Fruit fly (Drosophila melanogaster) whole organism, embryonic: ENCODE results near the gene CG33191.
A peak's percentile ranks its signal among the peaks of the same experiment; 100 is the strongest.

Experiments used
- Bgb ChIP-seq: fragments of 200-800 bp; sonication (Bioruptor generic); IDR thresholded peaks from 2 replicates; pipeline ENCODE4 v1.3.6; 2022; ENCODE audit warnings: missing biosample characterization, missing genetic modification characterization; ENCODE audit not compliant: partially characterized antibody
- Bteb2 ChIP-seq: fragments of 200-800 bp; sonication (Bioruptor generic); optimal IDR thresholded peaks from 2 replicates; lab custom pipeline; 2016; ENCODE audit warnings: missing biosample characterization, missing genetic modification characterization
- CG10959 ChIP-seq: fragments of 200-800 bp; sonication (Bioruptor generic); IDR thresholded peaks from 2 replicates; pipeline ENCODE4 v1.3.6; 2022; ENCODE audit warnings: missing biosample characterization, missing genetic modification characterization
- CG11398 ChIP-seq: fragments of 200-800 bp; sonication (Bioruptor generic); optimal IDR thresholded peaks from 2 replicates; lab custom pipeline; 2016; ENCODE audit warnings: missing biosample characterization, missing genetic modification characterization
- CG11560 ChIP-seq: fragments of 200-800 bp; sonication (Bioruptor generic); IDR thresholded peaks from 3 replicates; pipeline ENCODE4 v1.3.6; 2022; ENCODE audit warnings: missing biosample characterization, missing genetic modification characterization
- CG12299 ChIP-seq: fragments of 200-800 bp; sonication (Bioruptor generic); optimal IDR thresholded peaks from 2 replicates; lab custom pipeline; 2018; ENCODE audit warnings: missing biosample characterization, mild to moderate bottlenecking, missing genetic modification characterization
- CG13287 ChIP-seq: fragments of 200-800 bp; sonication (Bioruptor generic); IDR thresholded peaks from 2 replicates; pipeline ENCODE4 v1.3.6; 2022; ENCODE audit warnings: missing biosample characterization, missing genetic modification characterization; ENCODE audit not compliant: partially characterized antibody
- CG1647 ChIP-seq: fragments of 200-800 bp; sonication (Bioruptor generic); optimal IDR thresholded peaks from 3 replicates; lab custom pipeline; 2016; ENCODE audit warnings: missing biosample characterization, missing genetic modification characterization
- CG17612 ChIP-seq: fragments of 200-800 bp; sonication (Bioruptor generic); IDR thresholded peaks from 2 replicates; pipeline ENCODE4 v1.3.6; 2022; ENCODE audit warnings: missing biosample characterization, missing genetic modification characterization
- CG2120 ChIP-seq: fragments of 200-800 bp; sonication (Bioruptor generic); optimal IDR thresholded peaks from 3 replicates; lab custom pipeline; 2016; ENCODE audit warnings: missing biosample characterization, missing genetic modification characterization
- CG2202 ChIP-seq: fragments of 200-800 bp; sonication (Bioruptor generic); optimal IDR thresholded peaks from 2 replicates; lab custom pipeline; 2018; ENCODE audit warnings: missing biosample characterization, mild to moderate bottlenecking, missing genetic modification characterization
- CG30020 ChIP-seq: fragments of 200-800 bp; optimal IDR thresholded peaks from 2 replicates; lab custom pipeline; 2019; ENCODE audit warnings: missing biosample characterization, mild to moderate bottlenecking, missing genetic modification characterization, moderate library complexity
- CG30403 ChIP-seq: fragments of 200-800 bp; sonication (Bioruptor generic); optimal IDR thresholded peaks from 3 replicates; lab custom pipeline; 2016; ENCODE audit warnings: missing biosample characterization, missing genetic modification characterization
- CG3065 ChIP-seq: fragments of 200-800 bp; sonication (Bioruptor generic); optimal IDR thresholded peaks from 2 replicates; lab custom pipeline; 2016; ENCODE audit warnings: missing biosample characterization, missing genetic modification characterization
- CG32532 ChIP-seq: fragments of 200-800 bp; sonication (Bioruptor generic); IDR thresholded peaks from 2 replicates; pipeline ENCODE4 v1.3.6; 2022; ENCODE audit warnings: missing biosample characterization, missing genetic modification characterization
- CG3726 ChIP-seq: fragments of 200-800 bp; sonication (Bioruptor generic); IDR thresholded peaks from 3 replicates; pipeline ENCODE4, ENCODE4 v1.3.6; 2022; ENCODE audit warnings: missing biosample characterization, missing genetic modification characterization
- CG4424 ChIP-seq: fragments of 200-800 bp; sonication (Bioruptor generic); optimal IDR thresholded peaks from 3 replicates; lab custom pipeline; 2016; ENCODE audit warnings: missing biosample characterization, missing genetic modification characterization
- CG5245 ChIP-seq: fragments of 200-800 bp; sonication (Bioruptor generic); optimal IDR thresholded peaks from 3 replicates; lab custom pipeline; 2016; ENCODE audit warnings: missing biosample characterization, missing genetic modification characterization
- CG6765 ChIP-seq: fragments of 200-800 bp; sonication (Bioruptor generic); optimal IDR thresholded peaks from 3 replicates; lab custom pipeline; 2017; ENCODE audit warnings: missing biosample characterization, mild to moderate bottlenecking, missing genetic modification characterization
- CG8478 ChIP-seq: fragments of >200 bp; optimal IDR thresholded peaks from 2 replicates; lab custom pipeline; 2018
- CG9817 ChIP-seq: fragments of 200-800 bp; sonication (Bioruptor generic); optimal IDR thresholded peaks from 2 replicates; lab custom pipeline; 2018; ENCODE audit warnings: missing biosample characterization, mild to moderate bottlenecking, missing genetic modification characterization, moderate library complexity
- CrebB ChIP-seq: fragments of 200-800 bp; sonication (Bioruptor generic); optimal IDR thresholded peaks from 3 replicates; lab custom pipeline; 2018; ENCODE audit warnings: missing biosample characterization, mild to moderate bottlenecking, missing genetic modification characterization
- Dll ChIP-seq: fragments of 200-800 bp; sonication (Bioruptor generic); IDR thresholded peaks from 4 replicates; pipeline ENCODE4 v1.3.6; 2022; ENCODE audit warnings: missing biosample characterization, missing genetic modification characterization; ENCODE audit not compliant: partially characterized antibody
- E2f1 ChIP-seq: fragments of 200-800 bp; sonication (Bioruptor generic); IDR thresholded peaks from 2 replicates; pipeline ENCODE4 v1.3.6; 2022; ENCODE audit warnings: missing biosample characterization, missing genetic modification characterization
- Ets65A ChIP-seq: fragments of 200-800 bp; sonication (Bioruptor generic); peaks from one replicate; lab custom pipeline; 2016; ENCODE audit warnings: missing biosample characterization, missing genetic modification characterization
- Gug ChIP-seq: fragments of 200-800 bp; sonication (Bioruptor generic); IDR thresholded peaks from 4 replicates; pipeline ENCODE4 v1.3.6; 2022; ENCODE audit warnings: missing biosample characterization, missing genetic modification characterization
- H15 ChIP-seq: fragments of 200-800 bp; sonication (Bioruptor generic); IDR thresholded peaks from 3 replicates; pipeline ENCODE4 v1.3.6; 2022; ENCODE audit warnings: missing biosample characterization, missing genetic modification characterization
- HLH3B ChIP-seq: fragments of 200-800 bp; sonication (Bioruptor generic); IDR thresholded peaks from 2 replicates; pipeline ENCODE4 v1.3.6; 2022; ENCODE audit warnings: missing biosample characterization, missing genetic modification characterization
- MBD-R2 ChIP-seq: fragments of 200-800 bp; sonication (Bioruptor generic); IDR thresholded peaks from 2 replicates; pipeline ENCODE4 v1.3.6; 2022; ENCODE audit warnings: missing biosample characterization, missing genetic modification characterization
- Rfx ChIP-seq: fragments of 200-800 bp; sonication (Bioruptor generic); IDR thresholded peaks from 2 replicates; pipeline ENCODE4 v1.3.6; 2022; ENCODE audit warnings: missing biosample characterization, missing genetic modification characterization
- chn ChIP-seq: fragments of 200-800 bp; sonication (Bioruptor generic); optimal IDR thresholded peaks from 2 replicates; lab custom pipeline; 2016; ENCODE audit warnings: missing biosample characterization, missing genetic modification characterization
- da ChIP-seq: fragments of 200-800 bp; sonication (Bioruptor generic); optimal IDR thresholded peaks from 2 replicates; lab custom pipeline; 2016; ENCODE audit warnings: missing biosample characterization, missing genetic modification characterization
- ems ChIP-seq: fragments of 200-800 bp; sonication (Bioruptor generic); optimal IDR thresholded peaks from 3 replicates; lab custom pipeline; 2016; ENCODE audit warnings: missing biosample characterization, missing genetic modification characterization
- en ChIP-seq: fragments of 200-800 bp; sonication (Bioruptor generic); optimal IDR thresholded peaks from 2 replicates; lab custom pipeline; 2016; ENCODE audit warnings: missing biosample characterization, missing genetic modification characterization
- fd102C ChIP-seq: fragments of 200-800 bp; sonication (Bioruptor generic); optimal IDR thresholded peaks from 2 replicates; lab custom pipeline; 2018; ENCODE audit warnings: missing biosample characterization, mild to moderate bottlenecking, missing genetic modification characterization, moderate library complexity
- fd64A ChIP-seq: fragments of 200-800 bp; sonication (Bioruptor generic); optimal IDR thresholded peaks from 3 replicates; lab custom pipeline; 2018; ENCODE audit warnings: missing biosample characterization, mild to moderate bottlenecking, missing genetic modification characterization
- gem ChIP-seq: fragments of 200-800 bp; sonication (Bioruptor generic); optimal IDR thresholded peaks from 2 replicates; lab custom pipeline; 2019; ENCODE audit warnings: missing biosample characterization, mild to moderate bottlenecking, missing genetic modification characterization, moderate library complexity
- gfzf ChIP-seq: fragments of 200-800 bp; sonication (Bioruptor generic); optimal IDR thresholded peaks from 2 replicates; lab custom pipeline; 2016; ENCODE audit warnings: missing biosample characterization, mild to moderate bottlenecking, missing genetic modification characterization, moderate library complexity
- lilli ChIP-seq: fragments of 200-800 bp; sonication (Bioruptor generic); optimal IDR thresholded peaks from 3 replicates; lab custom pipeline; 2016; ENCODE audit warnings: missing biosample characterization, missing genetic modification characterization
- mirr ChIP-seq: fragments of 200-800 bp; sonication (Bioruptor generic); optimal IDR thresholded peaks from 3 replicates; lab custom pipeline; 2018; ENCODE audit warnings: missing biosample characterization, mild to moderate bottlenecking, missing genetic modification characterization
- oc ChIP-seq: fragments of 200-800 bp; sonication (Bioruptor generic); optimal IDR thresholded peaks from 2 replicates; lab custom pipeline; 2018; ENCODE audit warnings: missing biosample characterization, mild to moderate bottlenecking, missing genetic modification characterization, moderate library complexity
- pfk ChIP-seq: fragments of 200-800 bp; sonication (Bioruptor generic); optimal IDR thresholded peaks from 2 replicates; lab custom pipeline; 2018; ENCODE audit warnings: missing biosample characterization, mild to moderate bottlenecking, missing genetic modification characterization, moderate library complexity
- prd ChIP-seq, 3 experiments: fragments of >200 bp in 2 of 3; fragments of 200-800 bp in 1 of 3; sonication (Bioruptor generic) in 1 of 3; optimal IDR thresholded peaks in 2 of 3; IDR thresholded peaks in 1 of 3; 2 replicates in 2 of 3; 3 replicates in 1 of 3; pipeline versions ENCODE4 v1.3.6 to Lab custom; 2017 to 2022; ENCODE audit warnings: missing biosample characterization in 1 of 3, missing genetic modification characterization in 1 of 3
- rib ChIP-seq: fragments of 200-800 bp; sonication (Bioruptor generic); IDR thresholded peaks from 2 replicates; pipeline ENCODE4 v1.3.6; 2022; ENCODE audit warnings: missing biosample characterization, missing genetic modification characterization
- salm ChIP-seq: fragments of 200-800 bp; sonication (Bioruptor generic); optimal IDR thresholded peaks from 2 replicates; lab custom pipeline; 2018; ENCODE audit warnings: missing biosample characterization, mild to moderate bottlenecking, missing genetic modification characterization
- scrt ChIP-seq: fragments of 200-800 bp; sonication (Bioruptor generic); optimal IDR thresholded peaks from 2 replicates; lab custom pipeline; 2018; ENCODE audit warnings: missing biosample characterization, mild to moderate bottlenecking, missing genetic modification characterization, moderate library complexity
- sna ChIP-seq: fragments of 200-800 bp; sonication (Bioruptor generic); IDR thresholded peaks from 2 replicates; pipeline ENCODE4 v1.3.6; 2022; ENCODE audit warnings: missing biosample characterization, missing genetic modification characterization; ENCODE audit not compliant: partially characterized antibody
- tx ChIP-seq: fragments of 200-800 bp; sonication (Bioruptor generic); optimal IDR thresholded peaks from 2 replicates; lab custom pipeline; 2016; ENCODE audit warnings: missing biosample characterization, missing genetic modification characterization
- wek ChIP-seq: fragments of 200-800 bp; sonication (Bioruptor generic); optimal IDR thresholded peaks from 3 replicates; lab custom pipeline; 2018; ENCODE audit warnings: missing biosample characterization, mild to moderate bottlenecking, missing genetic modification characterization, moderate library complexity
- zf30C ChIP-seq: fragments of 200-800 bp; sonication (Bioruptor generic); optimal IDR thresholded peaks from 3 replicates; lab custom pipeline; 2018; ENCODE audit warnings: missing biosample characterization, mild to moderate bottlenecking, missing genetic modification characterization

Gene CG33191

dm6 chr3R:8820428-8820912 is 40.7 kb upstream of the CG33191 start, which contains the start of gene aqz (continued):
- peak; percentile 80 for TF ChIP-seq gfzf (GFP tag; lab: Kevin White, UChicago)
- TF ChIP-seq CG4424 (GFP tag; lab: Kevin White, UChicago), result peak; percentile 32
- TF ChIP-seq rib (GFP tag; lab: Robert Waterston, UW), result peak; percentile 83
- TF ChIP-seq Ets65A (GFP tag; lab: Kevin White, UChicago), result peak; percentile 95
- peak; percentile 39 for TF ChIP-seq CG3065 (GFP tag; lab: Kevin White, UChicago)
- TF ChIP-seq HLH3B (GFP tag; lab: Robert Waterston, UW), result peak; percentile 56; the same call in 1 of the 2 replicates
- TF ChIP-seq Dll (GFP tag; lab: Robert Waterston, UW), result peak; percentile 49; the same call in 1 of the 4 replicates
- peak; percentile 64 for TF ChIP-seq pfk
- peak; percentile 77 for TF ChIP-seq CrebB (tag; lab: Kevin White, UChicago)
- TF ChIP-seq CG8478 (lab: Kevin White, UChicago), result no peak
- TF ChIP-seq mirr (GFP tag; lab: Kevin White, UChicago), result peak; percentile 74
- peak; percentile 74 for TF ChIP-seq scrt
- TF ChIP-seq Bteb2, result peak; percentile 53
- peak; percentile 92 for TF ChIP-seq CG30020 (tag; lab: Kevin White, UChicago)
- TF ChIP-seq CG12299, result peak; percentile 39
- peak; percentile 74 for TF ChIP-seq ems (GFP tag; lab: Kevin White, UChicago)
- TF ChIP-seq CG10959, result no peak; the same call in 1 of the 2 replicates
- TF ChIP-seq da (GFP tag; lab: Kevin White, UChicago), result peak; percentile 46
- TF ChIP-seq en (GFP tag; lab: Kevin White, UChicago), result no peak
- TF ChIP-seq CG11398 (GFP tag; lab: Kevin White, UChicago), result peak; percentile 53
- peak; percentile 60 for TF ChIP-seq wek (GFP tag; lab: Kevin White, UChicago)
- TF ChIP-seq CG32532 (GFP tag; lab: Robert Waterston, UW), result peak; percentile 70
- no peak for TF ChIP-seq zf30C
- no peak; the same call in 2 of the 3 replicates for TF ChIP-seq H15
- peak; percentile 37 for TF ChIP-seq salm (tag; lab: Kevin White, UChicago)
- peak; percentile 77 for TF ChIP-seq CG2120
- peak; percentile 25 for TF ChIP-seq CG2202 (tag; lab: Kevin White, UChicago)
- no peak for TF ChIP-seq prd (optimal IDR thresholded peaks at IDR 0.05; lab: Kevin White, UChicago)
- TF ChIP-seq prd (GFP tag; IDR thresholded peaks at IDR 0.05; lab: Robert Waterston, UW), result peak; percentile 49
- peak; percentile 51 for TF ChIP-seq fd64A (GFP tag; lab: Kevin White, UChicago)
- TF ChIP-seq CG17612 (GFP tag; lab: Robert Waterston, UW), result peak; percentile 19; the same call in 1 of the 2 replicates
- TF ChIP-seq CG5245 (GFP tag; lab: Kevin White, UChicago), result no peak
- TF ChIP-seq CG11560 (tag; lab: Robert Waterston, UW), result peak; percentile 58; the same call in 2 of the 3 replicates
- TF ChIP-seq Gug (GFP tag; lab: Robert Waterston, UW), result peak; percentile 21; the same call in 1 of the 4 replicates
- TF ChIP-seq gem (tag; lab: Kevin White, UChicago), result peak; percentile 38
- peak; percentile 23; the same call in 1 of the 2 replicates for TF ChIP-seq sna (GFP tag; lab: Robert Waterston, UW)
- TF ChIP-seq MBD-R2, result peak; percentile 69
- peak; percentile 47 for TF ChIP-seq fd102C (GFP tag; lab: Kevin White, UChicago)
- TF ChIP-seq CG13287, result peak; percentile 62
- peak; percentile 28 for TF ChIP-seq tx (GFP tag; lab: Kevin White, UChicago)
- TF ChIP-seq CG1647, result no peak
- TF ChIP-seq chn (GFP tag; lab: Kevin White, UChicago), result peak; percentile 76
- TF ChIP-seq CG30403 (GFP tag; lab: Kevin White, UChicago), result peak; percentile 63
- peak; percentile 76 for TF ChIP-seq lilli (GFP tag; lab: Kevin White, UChicago)
- peak; percentile 57; the same call in 1 of the 2 replicates for TF ChIP-seq E2f1 (GFP tag; lab: Robert Waterston, UW)
- TF ChIP-seq oc (tag; lab: Kevin White, UChicago), result peak; percentile 67
- TF ChIP-seq CG3726, result no peak
- peak; percentile 81 for TF ChIP-seq Bgb
- TF ChIP-seq Rfx (GFP tag; lab: Robert Waterston, UW), result peak; percentile 74
- peak; percentile 70 for TF ChIP-seq CG6765 (GFP tag; lab: Kevin White, UChicago)
- TF ChIP-seq CG9817, result peak; percentile 66
